Worm (Caenorhabditis elegans): Measurements from ENCODE around the gene F13A7.1.
"Not testable (repeated sequence)": the region's sequence is repeated elsewhere in the genome, so short reads cannot be mapped to it uniquely, and the experiment has no call there.

DNA sequence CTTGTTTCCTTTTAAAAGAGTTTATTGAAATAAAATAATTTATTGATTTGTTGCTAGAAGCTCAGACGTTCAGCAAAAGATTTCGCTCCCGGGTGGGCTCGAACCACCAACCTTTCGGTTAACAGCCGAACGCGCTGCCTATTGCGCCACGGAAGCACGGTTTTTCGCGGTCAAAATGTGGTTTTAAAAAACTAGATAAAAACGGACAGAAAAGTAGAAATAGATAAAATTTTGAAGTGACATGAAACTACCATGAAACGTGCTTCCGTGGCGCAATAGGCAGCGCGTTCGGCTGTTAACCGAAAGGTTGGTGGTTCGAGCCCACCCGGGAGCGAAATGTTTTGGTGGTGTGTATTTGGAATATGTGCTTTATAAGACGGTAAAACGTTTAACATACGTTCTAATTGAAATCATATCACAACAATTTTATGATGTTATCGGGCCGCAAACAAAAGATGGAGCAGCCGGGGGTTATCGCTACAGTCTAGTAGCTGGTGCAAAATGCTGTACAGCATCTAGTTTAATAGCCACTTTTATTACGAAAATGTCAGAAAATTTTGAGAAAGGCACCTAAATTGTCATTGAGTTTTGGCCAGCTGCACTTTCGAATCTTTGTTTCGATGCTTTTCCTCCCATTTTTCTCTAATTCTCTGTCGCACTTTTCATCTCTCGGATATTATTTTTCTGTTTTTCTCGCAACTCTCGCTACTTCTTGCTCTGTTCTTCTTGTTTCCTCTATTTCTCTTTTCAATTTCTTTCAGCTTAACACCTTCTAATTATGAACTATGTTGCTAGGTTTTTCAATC is 39.3 kb downstream of the F13A7.1 start, which contains the start of gene slc-9B.2:
- not testable (repeated sequence) for TF ChIP-seq ztf-23 (GFP tag; IDR thresholded peaks at IDR 0.05); klf-2 (GFP tag; conservative IDR thresholded peaks at IDR 0.05)
